Worm (Caenorhabditis elegans): ENCODE data around the gene C09E8.6.
A peak's percentile ranks its signal among the peaks of the same experiment; 100 is the strongest.
"Not testable (repeated sequence)": the region's sequence is repeated elsewhere in the genome, so short reads cannot be mapped to it uniquely, and the experiment has no call there.

The C09E8.6 gene

ce11 chrII:591110-591509, 34.8 kb downstream of the C09E8.6 start, which contains the start of gene W08F4.10:
Gene W08F4.10 (minus strand): TSS chrII:591210.
- no peak for TF ChIP-seq M03D4.4 (tag; optimal IDR thresholded peaks at IDR 0.05)
- no peak for TF ChIP-seq nhr-28 (tag; optimal IDR thresholded peaks at IDR 0.05)
- TF ChIP-seq mab-5 (tag; optimal IDR thresholded peaks at IDR 0.05), result no peak
- no peak for TF ChIP-seq pha-4 (tag; optimal IDR thresholded peaks at IDR 0.05)
- no peak for TF ChIP-seq elt-3 (tag; optimal IDR thresholded peaks at IDR 0.05)
- no peak for TF ChIP-seq ceh-83 (GFP tag; optimal IDR thresholded peaks at IDR 0.05)
- no peak for TF ChIP-seq sem-2 (GFP tag; optimal IDR thresholded peaks at IDR 0.05)
- TF ChIP-seq ham-2 (GFP tag; optimal IDR thresholded peaks at IDR 0.05), result no peak
- TF ChIP-seq sptf-1 (tag; optimal IDR thresholded peaks at IDR 0.05), result no peak
- no peak for TF ChIP-seq tbx-8 (GFP tag; optimal IDR thresholded peaks at IDR 0.05)
- TF ChIP-seq drap-1 (GFP tag; optimal IDR thresholded peaks at IDR 0.05), result no peak
- TF ChIP-seq nhr-2 (tag; optimal IDR thresholded peaks at IDR 0.05), result no peak
- TF ChIP-seq mls-2 (tag; optimal IDR thresholded peaks at IDR 0.05), result no peak
- TF ChIP-seq ztf-11 (tag; optimal IDR thresholded peaks at IDR 0.05), result no peak
- TF ChIP-seq unc-120 (tag; optimal IDR thresholded peaks at IDR 0.05; ENCODE audit: poor library complexity, severe bottlenecking), result no peak
- TF ChIP-seq mep-1 (tag; optimal IDR thresholded peaks at IDR 0.05), result no peak
- no peak for TF ChIP-seq flh-1 (GFP tag; optimal IDR thresholded peaks at IDR 0.05)
- TF ChIP-seq zip-8 (tag; optimal IDR thresholded peaks at IDR 0.05), result no peak
- TF ChIP-seq blmp-1 (tag; optimal IDR thresholded peaks at IDR 0.05), result no peak
- TF ChIP-seq unc-62 (GFP tag; optimal IDR thresholded peaks at IDR 0.05), result no peak

- not testable (repeated sequence) for TF ChIP-seq ham-2 (GFP tag; optimal IDR thresholded peaks at IDR 0.05); unc-39 (tag; optimal IDR thresholded peaks at IDR 0.05); nhr-12 (tag; optimal IDR thresholded peaks at IDR 0.05)
These were observed 36.9 kb downstream of the C09E8.6 start, which contains the start of gene W08F4.1 for ce11 chrII:593221-593620. Gene W08F4.1 (plus strand): TSS chrII:593521.

- TF ChIP-seq lin-32 (GFP tag; optimal IDR thresholded peaks at IDR 0.05) (no peak), nhr-2 (tag; optimal IDR thresholded peaks at IDR 0.05) (no peak), unc-62 (GFP tag; optimal IDR thresholded peaks at IDR 0.05) (no peak), zip-8 (tag; optimal IDR thresholded peaks at IDR 0.05) (no peak), lsy-2 (tag; optimal IDR thresholded peaks at IDR 0.05) (no peak), tbx-8 (GFP tag; optimal IDR thresholded peaks at IDR 0.05) (no peak)
These were observed 40.4 kb downstream of the C09E8.6 start for ce11 chrII:596702-597101.

ce11 chrII:601305-601704, 45.0 kb downstream of the C09E8.6 start:
- TF ChIP-seq nhr-76 (tag; optimal IDR thresholded peaks at IDR 0.05), result no peak
- TF ChIP-seq ces-1 (GFP tag; optimal IDR thresholded peaks at IDR 0.05), result peak; percentile 32
- no peak for TF ChIP-seq elt-3 (tag; optimal IDR thresholded peaks at IDR 0.05)
- TF ChIP-seq ham-2 (GFP tag; optimal IDR thresholded peaks at IDR 0.05), result no peak
- peak; percentile 51 for TF ChIP-seq pha-4 (tag; optimal IDR thresholded peaks at IDR 0.05)
- no peak for TF ChIP-seq elt-1 (tag; optimal IDR thresholded peaks at IDR 0.05; ENCODE audit: borderline replicate concordance, insufficient read depth)

ce11 chrII:602020-602419, 45.7 kb downstream of the C09E8.6 start, which contains the start of gene nhl-3:
Gene nhl-3 (minus strand): TSS chrII:602120.
- TF ChIP-seq mep-1 (tag; optimal IDR thresholded peaks at IDR 0.05), result no peak

- no peak for TF ChIP-seq tbx-8 (GFP tag; optimal IDR thresholded peaks at IDR 0.05)
- TF ChIP-seq ceh-83 (GFP tag; optimal IDR thresholded peaks at IDR 0.05), result no peak
- TF ChIP-seq unc-120 (tag; optimal IDR thresholded peaks at IDR 0.05; ENCODE audit: poor library complexity, severe bottlenecking), result peak; percentile 3
- TF ChIP-seq zip-8 (tag; optimal IDR thresholded peaks at IDR 0.05), result no peak
- no peak for TF ChIP-seq mls-2 (tag; optimal IDR thresholded peaks at IDR 0.05)
- TF ChIP-seq elt-1 (tag; optimal IDR thresholded peaks at IDR 0.05; ENCODE audit: borderline replicate concordance, insufficient read depth), result no peak
- no peak for TF ChIP-seq nhr-237 (tag; optimal IDR thresholded peaks at IDR 0.05)
- TF ChIP-seq ces-1 (GFP tag; optimal IDR thresholded peaks at IDR 0.05), result peak; percentile 76
- no peak for TF ChIP-seq ceh-43 (GFP tag; optimal IDR thresholded peaks at IDR 0.05)
- peak; percentile 95 for TF ChIP-seq unc-62 (GFP tag; optimal IDR thresholded peaks at IDR 0.05)
- TF ChIP-seq bed-3 (GFP tag; optimal IDR thresholded peaks at IDR 0.05), result no peak
- peak; percentile 1 for TF ChIP-seq lsy-2 (tag; optimal IDR thresholded peaks at IDR 0.05)
- TF ChIP-seq nhr-28 (tag; optimal IDR thresholded peaks at IDR 0.05), result no peak
- no peak for TF ChIP-seq pha-4 (tag; optimal IDR thresholded peaks at IDR 0.05)
- no peak for TF ChIP-seq cnd-1 (tag; optimal IDR thresholded peaks at IDR 0.05)
- TF ChIP-seq sptf-1 (tag; optimal IDR thresholded peaks at IDR 0.05), result no peak
- no peak for TF ChIP-seq flh-1 (GFP tag; optimal IDR thresholded peaks at IDR 0.05)
- no peak for TF ChIP-seq nhr-2 (tag; optimal IDR thresholded peaks at IDR 0.05)
- TF ChIP-seq hlh-1 (tag; optimal IDR thresholded peaks at IDR 0.05), result peak; percentile 90
- no peak for TF ChIP-seq ceh-39 (tag; optimal IDR thresholded peaks at IDR 0.05)
- no peak for TF ChIP-seq nhr-76 (tag; optimal IDR thresholded peaks at IDR 0.05)
- peak; percentile 79 for TF ChIP-seq mab-5 (tag; optimal IDR thresholded peaks at IDR 0.05)
- no peak for TF ChIP-seq snpc-4 (tag; optimal IDR thresholded peaks at IDR 0.05)
- TF ChIP-seq ham-2 (GFP tag; optimal IDR thresholded peaks at IDR 0.05), result no peak
- TF ChIP-seq drap-1 (GFP tag; optimal IDR thresholded peaks at IDR 0.05), result no peak
- TF ChIP-seq elt-3 (tag; optimal IDR thresholded peaks at IDR 0.05), result no peak
- TF ChIP-seq nhr-12 (tag; optimal IDR thresholded peaks at IDR 0.05), result no peak
- no peak for TF ChIP-seq blmp-1 (tag; optimal IDR thresholded peaks at IDR 0.05)
These were observed 46.7 kb downstream of the C09E8.6 start for ce11 chrII:602969-603368.
